Worm (Caenorhabditis elegans) whole organism, L3 larva: ENCODE data around the gene F40F11.3.

Experiments used
- ceh-16 ChIP-seq: sonication (generic microtip); optimal IDR thresholded peaks from 2 replicates; lab custom pipeline; 2017; ENCODE audit warnings: missing biosample characterization, missing genetic modification characterization
- daf-12 ChIP-seq: fragments of 150-350 bp; optimal IDR thresholded peaks from 2 replicates; lab custom pipeline; 2014; ENCODE audit warnings: missing biosample characterization, missing genetic modification reagents, missing genetic modification characterization
- elt-1 ChIP-seq: fragments of 150-350 bp; optimal IDR thresholded peaks from 2 replicates; lab custom pipeline; 2014; ENCODE audit warnings: missing biosample characterization, missing genetic modification characterization
- elt-3 ChIP-seq, 3 experiments: fragments of 150-350 bp in 1 of 3; sonication (generic microtip) in 2 of 3; optimal IDR thresholded peaks; 2 replicates in 2 of 3; 4 replicates in 1 of 3; lab custom pipeline; 2014 to 2017; ENCODE audit warnings: missing biosample characterization in 3 of 3, missing genetic modification characterization in 3 of 3
- jun-1 ChIP-seq: fragments of 150-350 bp; optimal IDR thresholded peaks from 2 replicates; lab custom pipeline; 2014; ENCODE audit warnings: missing biosample characterization, missing genetic modification reagents, missing genetic modification characterization
- mdl-1 ChIP-seq: fragments of 150-350 bp; optimal IDR thresholded peaks from 2 replicates; lab custom pipeline; 2014; ENCODE audit warnings: missing biosample characterization, missing genetic modification characterization
- nhr-11 ChIP-seq: fragments of 150-350 bp; optimal IDR thresholded peaks from 2 replicates; lab custom pipeline; 2014; ENCODE audit warnings: missing biosample characterization, missing genetic modification characterization
- nhr-237 ChIP-seq: fragments of 150-350 bp; optimal IDR thresholded peaks from 2 replicates; lab custom pipeline; 2014; ENCODE audit warnings: missing biosample characterization, missing genetic modification characterization
- nhr-25 ChIP-seq: sonication (generic microtip); optimal IDR thresholded peaks from 2 replicates; lab custom pipeline; 2017; ENCODE audit warnings: missing biosample characterization, missing genetic modification characterization
- pha-4 ChIP-seq: fragments of 150-350 bp; optimal IDR thresholded peaks from 2 replicates; lab custom pipeline; 2014; ENCODE audit warnings: missing biosample characterization, missing genetic modification reagents, missing genetic modification characterization
- skn-1 ChIP-seq: fragments of 150-350 bp; optimal IDR thresholded peaks from 2 replicates; lab custom pipeline; 2014; ENCODE audit warnings: missing biosample characterization, missing genetic modification characterization
- unc-62 ChIP-seq: fragments of 150-350 bp; sonication (generic microtip); optimal IDR thresholded peaks from 4 replicates; lab custom pipeline; 2014; ENCODE audit warnings: missing biosample characterization, missing genetic modification reagents, missing genetic modification characterization
- zag-1 ChIP-seq: fragments of 150-350 bp; optimal IDR thresholded peaks from 2 replicates; lab custom pipeline; 2014; ENCODE audit warnings: missing biosample characterization, missing genetic modification characterization
- ztf-11 ChIP-seq: fragments of 150-350 bp; optimal IDR thresholded peaks from 2 replicates; lab custom pipeline; 2014; ENCODE audit warnings: missing biosample characterization, missing genetic modification characterization

DNA sequence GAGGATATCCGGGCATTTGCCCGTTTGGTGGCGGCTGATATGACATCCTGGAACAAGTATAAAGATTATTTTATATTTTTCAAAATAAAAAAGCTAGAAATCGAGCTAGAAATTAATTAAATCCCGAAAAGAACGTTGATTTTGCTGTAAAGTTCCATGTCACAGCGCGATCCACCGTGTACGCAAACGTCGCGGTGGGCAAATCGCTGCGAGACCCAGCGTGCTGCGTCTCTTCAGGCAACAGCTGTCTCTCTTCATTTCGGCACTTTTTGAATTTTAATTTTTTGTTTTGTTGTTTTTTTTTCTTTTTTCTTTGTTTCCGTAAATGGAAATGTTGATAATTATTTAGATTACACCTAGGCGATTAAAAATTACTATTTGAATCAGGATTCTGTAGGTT, 27.7 kb downstream of the F40F11.3 start, which contains the start of gene sec-24.1:
- TF ChIP-seq zag-1 (tag; lab: Kevin White, UChicago): peak; percentile 15
- no peak for TF ChIP-seq ceh-16 (tag; lab: Kevin White, UChicago)
- TF ChIP-seq nhr-237 (tag; lab: Kevin White, UChicago): no peak
- TF ChIP-seq elt-1 (tag; lab: Kevin White, UChicago): peak; percentile 40
- TF ChIP-seq unc-62 (GFP tag; lab: Kevin White, UChicago): no peak
- no peak for TF ChIP-seq daf-12
- TF ChIP-seq pha-4 (tag; lab: Kevin White, UChicago): peak; percentile 94
- TF ChIP-seq nhr-25 (tag; lab: Kevin White, UChicago): peak; percentile 84
- peak; percentile 68 for TF ChIP-seq jun-1 (tag; lab: Kevin White, UChicago)
- TF ChIP-seq elt-3 (tag; optimal IDR thresholded peaks at IDR 0.05; lab: Kevin White, UChicago): peak in 1 of 3 experiments; percentile 67
- no peak for TF ChIP-seq ztf-11 (tag; lab: Kevin White, UChicago)
- peak; percentile 86 for TF ChIP-seq skn-1 (tag; lab: Kevin White, UChicago)
- peak; percentile 36 for TF ChIP-seq mdl-1 (tag; lab: Kevin White, UChicago)
- no peak for TF ChIP-seq nhr-11
